Fruit fly (Drosophila melanogaster) Kc167 (cell line): ENCODE results near the gene CG11404.

Experiments used
- Myc ChIP-seq: fragments of >200 bp; optimal IDR thresholded peaks from 2 replicates; lab custom pipeline; 2017; ENCODE audit warnings: missing external identifiers
- Sin3A ChIP-seq: fragments of >200 bp; optimal IDR thresholded peaks from 2 replicates; lab custom pipeline; 2018; ENCODE audit warnings: missing external identifiers
- h ChIP-seq: fragments of >200 bp; optimal IDR thresholded peaks from 3 replicates; lab custom pipeline; 2018; ENCODE audit warnings: missing external identifiers
- insv ChIP-seq: fragments of >200 bp; optimal IDR thresholded peaks from 3 replicates; lab custom pipeline; 2018; ENCODE audit warnings: missing external identifiers
- psq ChIP-seq: fragments of >200 bp; optimal IDR thresholded peaks from 2 replicates; lab custom pipeline; 2017; ENCODE audit warnings: missing external identifiers
- ttk ChIP-seq: sonication (Bioruptor generic); optimal IDR thresholded peaks from 2 replicates; lab custom pipeline; 2017; ENCODE audit warnings: missing external identifiers

Gene CG11404

DNA sequence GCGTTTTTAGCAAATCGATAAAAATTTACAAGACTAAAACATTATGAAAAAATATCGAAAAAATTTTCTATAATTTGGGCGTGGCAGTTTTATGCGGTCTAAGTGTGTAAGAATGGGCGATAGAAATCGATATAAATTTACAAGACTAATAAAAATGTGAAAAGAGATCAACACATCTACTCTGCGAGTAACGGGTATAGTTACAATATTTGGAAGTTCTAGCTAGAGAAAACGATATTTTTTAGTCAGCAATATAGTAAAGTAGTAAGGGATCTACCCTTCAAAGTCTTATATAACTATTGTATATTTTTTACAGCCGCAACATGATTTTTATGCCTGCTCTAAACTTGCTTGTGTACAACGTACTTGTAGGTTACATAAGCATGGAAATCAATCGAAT, at the start of gene CG11404:
Gene CG11404, plus strand, starts transcription at position 301 of the 400 bp plus-strand sequence.
- no peak for TF ChIP-seq h (lab: Kevin White, UChicago)
- no peak for TF ChIP-seq Myc (lab: Kevin White, UChicago)

DNA sequence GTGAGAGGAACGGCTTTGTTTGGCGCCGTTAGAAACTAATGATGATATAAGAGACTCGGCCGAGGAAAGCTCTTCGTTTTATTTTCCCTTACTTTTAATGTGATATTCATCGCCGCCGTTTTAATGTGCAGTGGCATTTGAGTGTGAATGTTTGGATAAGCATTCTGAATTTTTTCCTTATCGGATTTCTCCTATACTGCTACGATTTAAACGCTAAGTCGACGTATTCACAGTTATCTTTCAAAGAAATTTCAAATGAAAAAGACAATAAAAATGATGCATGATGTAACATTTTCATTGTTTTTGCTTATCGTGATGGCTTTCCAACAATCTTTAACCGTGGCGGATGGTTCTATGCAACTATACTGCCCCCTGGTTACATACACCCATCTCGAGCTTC, 46.9 kb upstream of the CG11404 start, which contains the start of gene CG43312:
Gene CG43312, plus strand, starts transcription at position 301 of the 400 bp plus-strand sequence.
- TF ChIP-seq Sin3A (lab: Kevin White, UChicago) (no peak), ttk (lab: Kevin White, UChicago) (no peak), insv (lab: Kevin White, UChicago) (no peak), psq (lab: Kevin White, UChicago) (no peak), h (lab: Kevin White, UChicago) (no peak), Myc (lab: Kevin White, UChicago) (no peak)

DNA sequence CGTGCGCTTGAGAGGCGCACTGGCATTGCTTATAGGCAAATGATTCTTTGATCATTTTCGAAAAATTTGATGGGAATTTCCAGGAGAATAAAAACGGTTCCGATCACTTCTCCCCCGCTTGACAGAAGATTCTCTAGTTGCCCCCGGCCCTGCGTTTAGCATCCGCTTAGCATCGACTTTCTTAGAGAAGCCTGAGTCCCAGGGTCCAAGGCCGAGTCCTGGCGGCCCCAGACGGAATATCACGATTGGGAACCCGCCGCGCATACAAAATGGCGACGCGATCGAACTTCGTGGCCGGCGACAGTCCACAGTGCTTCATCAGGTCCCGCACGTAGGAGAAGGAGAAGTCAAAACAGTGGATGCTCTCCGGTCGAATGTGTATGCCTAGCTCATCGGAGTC, 44.5 kb upstream of the CG11404 start, which contains the start of gene CG43331:
Gene CG43331, minus strand, starts transcription at position 101 of the 400 bp plus-strand sequence.
- no peak for TF ChIP-seq h (lab: Kevin White, UChicago)

DNA sequence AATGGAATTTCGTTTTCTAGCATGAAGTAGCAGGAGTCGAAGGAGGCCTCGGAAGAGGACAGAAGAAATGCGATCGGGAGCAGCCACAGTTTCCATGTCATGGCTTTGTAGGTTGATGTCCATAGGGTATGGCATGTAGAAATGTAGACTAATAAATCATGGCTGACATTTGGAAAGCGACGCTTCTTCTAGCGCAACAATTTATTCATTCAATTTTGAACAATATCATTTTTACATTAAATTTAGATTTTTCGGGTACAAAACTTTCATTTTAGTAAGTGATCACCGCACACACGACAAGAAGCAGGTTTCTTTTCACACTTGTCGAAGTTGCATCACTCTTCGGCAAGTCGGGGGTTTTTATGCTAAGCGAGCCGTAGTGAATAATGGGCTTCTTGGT, 43.9 kb upstream of the CG11404 start, which contains the start of gene CG43330:
Gene CG43330, minus strand, starts transcription at position 101 of the 400 bp plus-strand sequence.
- TF ChIP-seq Sin3A (lab: Kevin White, UChicago) (no peak), Myc (lab: Kevin White, UChicago) (no peak), ttk (lab: Kevin White, UChicago) (no peak), insv (lab: Kevin White, UChicago) (no peak), h (lab: Kevin White, UChicago) (no peak), psq (lab: Kevin White, UChicago) (no peak)

DNA sequence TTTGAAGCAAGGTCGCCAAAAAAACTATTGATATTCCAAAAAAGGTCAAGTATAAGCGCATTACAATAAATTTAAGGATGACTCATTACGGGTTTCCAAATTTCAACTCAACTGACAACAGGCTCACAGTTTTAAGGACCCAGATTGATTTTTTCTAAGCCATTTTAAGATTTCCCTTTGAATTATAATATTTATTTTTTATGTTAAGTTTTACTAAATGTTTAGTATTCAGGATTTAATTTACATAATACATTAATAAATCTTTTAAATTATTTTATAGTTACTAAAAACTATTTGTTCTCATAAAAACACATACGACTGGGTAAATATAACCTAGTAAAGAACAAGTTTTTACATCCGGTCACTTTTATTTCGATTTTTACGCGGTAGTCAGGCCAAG, 43.1 kb upstream of the CG11404 start, which contains the start of gene CG43329:
Gene CG43329, minus strand, starts transcription at position 101 of the 400 bp plus-strand sequence.
- TF ChIP-seq ttk (lab: Kevin White, UChicago) (no peak), Myc (lab: Kevin White, UChicago) (no peak), psq (lab: Kevin White, UChicago) (no peak), h (lab: Kevin White, UChicago) (no peak), Sin3A (lab: Kevin White, UChicago) (no peak), insv (lab: Kevin White, UChicago) (no peak)

DNA sequence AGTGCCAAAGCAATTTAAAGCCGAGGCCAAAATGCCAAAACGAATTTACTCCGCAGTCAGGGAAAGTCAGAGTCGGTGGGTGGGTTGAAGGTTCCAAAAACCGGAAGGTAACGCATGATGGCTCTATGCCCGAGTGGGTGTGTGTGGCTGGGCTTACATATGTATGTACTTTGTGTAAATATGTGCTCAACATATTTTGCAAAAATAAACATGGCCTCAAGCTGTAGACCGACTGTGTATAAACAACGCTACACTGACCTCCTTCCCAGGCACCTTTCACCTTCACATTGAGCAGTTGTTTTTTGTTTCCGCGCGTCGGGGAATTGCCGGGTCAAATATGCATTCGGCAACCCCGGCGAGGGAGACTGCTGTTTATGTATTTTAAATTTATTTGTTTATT, 28.2 kb upstream of the CG11404 start:
- TF ChIP-seq psq (lab: Kevin White, UChicago), result no peak
- TF ChIP-seq Sin3A (lab: Kevin White, UChicago), result no peak
- no peak for TF ChIP-seq Myc (lab: Kevin White, UChicago)
- TF ChIP-seq insv (lab: Kevin White, UChicago), result no peak
- TF ChIP-seq ttk (lab: Kevin White, UChicago), result no peak
- no peak for TF ChIP-seq h (lab: Kevin White, UChicago)

DNA sequence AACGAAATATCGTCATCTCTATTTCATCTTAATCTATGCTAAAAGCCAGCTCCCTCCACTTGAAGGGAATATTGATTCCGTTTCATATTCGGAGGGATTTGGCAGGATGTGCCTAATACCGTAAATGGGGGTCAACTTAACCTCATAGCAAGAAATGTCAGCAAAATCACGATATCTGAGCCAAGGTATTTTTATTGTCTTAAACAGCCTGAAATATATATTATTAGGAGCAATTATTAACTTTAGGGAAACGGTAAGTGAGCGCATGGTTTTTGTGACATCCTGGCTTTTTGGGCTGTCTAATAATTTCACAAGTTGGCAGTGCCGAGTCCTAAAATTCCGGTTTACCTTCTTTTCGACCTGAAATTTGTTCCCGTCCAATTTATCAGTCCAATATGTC, 1.7 kb downstream of the CG11404 start, which contains the start of gene Trxr2:
Gene Trxr2, plus strand, starts transcription at position 301 of the 400 bp plus-strand sequence.
- TF ChIP-seq ttk (lab: Kevin White, UChicago), result no peak
- no peak for TF ChIP-seq psq (lab: Kevin White, UChicago)
- TF ChIP-seq h (lab: Kevin White, UChicago), result no peak
- no peak for TF ChIP-seq insv (lab: Kevin White, UChicago)
- TF ChIP-seq Sin3A (lab: Kevin White, UChicago), result no peak
- no peak for TF ChIP-seq Myc (lab: Kevin White, UChicago)

DNA sequence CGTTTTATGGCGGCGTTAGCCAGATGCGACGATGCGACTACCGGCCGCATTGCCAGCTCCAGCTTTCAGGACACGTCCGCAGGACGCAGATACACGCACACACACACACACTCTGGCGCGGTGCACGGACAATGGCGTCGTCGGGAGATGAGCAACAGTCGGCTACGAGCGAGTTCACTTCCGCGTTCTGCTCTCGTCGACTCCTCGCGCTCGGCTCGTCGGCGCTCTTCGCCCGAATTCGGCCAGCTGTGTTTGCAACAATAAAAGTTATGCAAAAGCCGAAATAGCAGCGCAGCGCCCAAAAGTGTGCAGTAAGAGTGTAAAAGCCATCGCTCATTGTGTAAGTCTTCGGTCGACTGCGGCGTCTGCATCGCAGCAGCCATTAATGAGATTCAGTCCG, 23.4 kb downstream of the CG11404 start:
- TF ChIP-seq insv (lab: Kevin White, UChicago) (no peak), psq (lab: Kevin White, UChicago) (no peak), Myc (lab: Kevin White, UChicago) (no peak)

DNA sequence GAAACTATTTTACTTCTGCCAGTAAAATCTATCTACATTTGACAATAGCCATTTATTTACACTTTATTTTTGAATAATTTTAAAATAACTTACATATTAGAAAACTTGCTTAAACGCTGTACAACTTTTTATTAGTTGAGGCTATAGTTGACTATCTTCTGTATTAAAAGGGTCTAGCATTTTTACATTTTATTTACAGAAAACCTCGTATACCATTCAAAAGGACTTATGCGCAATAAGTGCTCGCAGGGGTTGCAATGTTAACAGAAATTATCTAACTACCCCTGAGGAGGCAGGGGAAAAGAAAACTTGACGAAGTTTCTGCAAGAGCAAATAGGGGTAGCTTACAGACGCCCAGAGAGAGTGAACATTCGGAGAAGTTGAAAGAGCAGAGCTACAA, 24.0 kb downstream of the CG11404 start:
- TF ChIP-seq ttk (lab: Kevin White, UChicago) (no peak), Myc (lab: Kevin White, UChicago) (no peak), h (lab: Kevin White, UChicago) (no peak), psq (lab: Kevin White, UChicago) (no peak), Sin3A (lab: Kevin White, UChicago) (no peak), insv (lab: Kevin White, UChicago) (no peak)

DNA sequence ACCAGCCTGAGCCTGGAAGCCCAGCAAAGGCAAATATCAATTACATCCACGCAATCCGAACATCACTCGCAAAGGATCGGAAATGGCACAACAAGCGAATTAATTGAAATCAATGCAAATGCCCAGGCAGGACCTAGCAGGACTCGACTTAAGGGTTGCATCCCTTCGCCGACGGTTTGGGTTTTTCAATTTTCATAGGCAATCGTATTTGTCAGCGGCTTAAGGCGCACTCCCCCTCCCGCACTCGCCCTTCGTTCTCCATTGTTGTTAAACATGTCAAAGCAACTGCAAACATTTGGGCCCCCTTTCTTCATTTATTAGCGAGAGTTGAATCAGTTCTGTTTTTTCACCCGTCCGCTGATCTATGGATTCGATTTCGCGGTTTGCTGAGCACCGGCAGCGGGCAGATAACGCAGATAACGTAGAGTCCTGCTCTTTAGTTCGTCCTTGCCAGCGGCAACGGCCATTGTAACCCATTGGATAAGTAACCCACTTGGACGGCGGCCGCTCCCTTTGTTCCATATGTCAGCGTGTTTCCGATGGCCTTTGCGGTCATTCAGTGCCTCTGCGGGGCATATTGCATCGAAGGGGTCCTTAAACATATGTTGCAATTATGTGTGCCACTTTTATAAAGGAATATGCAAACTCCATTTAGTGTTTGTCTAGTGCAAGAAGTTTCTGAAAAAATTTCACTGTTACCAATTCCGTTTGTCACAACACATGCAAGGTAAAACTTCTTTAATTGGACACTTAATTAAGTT, 38.3 kb downstream of the CG11404 start:
- TF ChIP-seq Myc (lab: Kevin White, UChicago) (no peak), ttk (lab: Kevin White, UChicago) (no peak), psq (lab: Kevin White, UChicago) (no peak)

DNA sequence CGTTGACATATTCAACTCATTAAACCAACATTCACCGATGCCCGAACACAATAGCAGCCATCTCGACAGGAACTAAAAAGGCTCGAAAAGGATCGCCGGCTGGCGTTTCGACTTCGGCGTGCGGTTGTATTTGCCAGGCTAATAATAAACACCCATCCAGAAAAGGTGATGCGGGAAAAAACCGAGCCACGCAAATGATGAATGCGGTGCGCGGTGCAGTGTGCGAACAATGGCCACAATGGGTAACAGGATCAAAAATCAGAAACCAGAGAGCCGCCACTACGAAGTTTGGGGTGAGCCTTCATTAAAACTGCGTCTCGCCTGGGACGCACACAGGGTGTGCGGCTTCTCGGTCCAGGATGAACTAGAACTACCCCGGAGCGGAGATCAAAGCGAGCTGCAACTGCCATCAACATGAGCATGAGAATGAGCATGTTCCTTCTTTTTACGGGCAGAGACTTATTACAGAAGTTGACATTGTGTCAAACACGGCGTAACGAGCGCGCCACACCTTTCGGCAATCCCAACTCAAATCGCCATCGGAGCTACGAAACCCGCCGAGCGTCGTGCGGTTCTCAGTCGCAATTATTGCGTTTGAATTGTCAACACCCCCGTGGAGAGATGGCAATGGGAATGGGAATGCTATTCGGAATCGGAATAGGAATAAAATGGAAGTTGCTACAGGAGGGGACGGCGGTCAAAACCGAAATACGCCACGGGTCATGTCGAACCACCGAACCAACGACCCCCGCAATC, 39.8 kb downstream of the CG11404 start:
- TF ChIP-seq insv (lab: Kevin White, UChicago) (no peak), psq (lab: Kevin White, UChicago) (no peak), Sin3A (lab: Kevin White, UChicago) (no peak), h (lab: Kevin White, UChicago) (no peak), ttk (lab: Kevin White, UChicago) (no peak), Myc (lab: Kevin White, UChicago) (no peak)
